Worm (Caenorhabditis elegans) whole organism, midembryonic: Measurements from ENCODE around the gene C08G9.2.

Experiments
- T22C8.4 ChIP-seq: fragments of 200-800 bp; sonication (Bioruptor generic); IDR thresholded peaks from 2 replicates; pipeline ENCODE4 v1.3.6; 2022; ENCODE audit warnings: missing genetic modification characterization, missing compliant biosample characterization
- cog-1 ChIP-seq: sonication (generic microtip); optimal IDR thresholded peaks from 2 replicates; lab custom pipeline; 2016; ENCODE audit warnings: missing genetic modification characterization, missing compliant biosample characterization
- flt-1 ChIP-seq: fragments of 200-800 bp; sonication (Bioruptor generic); IDR thresholded peaks from 2 replicates; pipeline ENCODE4 v1.3.6; 2022; ENCODE audit warnings: missing genetic modification characterization, missing compliant biosample characterization
- klf-2 ChIP-seq: fragments of 200-800 bp; sonication (Bioruptor generic); conservative IDR thresholded peaks from 2 replicates; pipeline ENCODE4 v1.3.6; 2022; ENCODE audit warnings: missing genetic modification reagents, missing genetic modification characterization, missing compliant biosample characterization
- med-1 ChIP-seq: sonication (generic microtip); optimal IDR thresholded peaks from 2 replicates; lab custom pipeline; 2017; ENCODE audit warnings: missing genetic modification characterization, mild to moderate bottlenecking, missing compliant biosample characterization, antibody characterized with exemption, missing genetic modification reagents; ENCODE audit not compliant: insufficient read depth
- ref-1 ChIP-seq: fragments of 200-800 bp; sonication (Bioruptor generic); conservative IDR thresholded peaks from 2 replicates; pipeline ENCODE4 v1.3.6; 2022; ENCODE audit warnings: missing genetic modification reagents, missing genetic modification characterization, missing compliant biosample characterization
- tab-1 ChIP-seq: fragments of 200-800 bp; sonication (Bioruptor generic); IDR thresholded peaks from 2 replicates; pipeline ENCODE4 v1.3.6; 2022; ENCODE audit warnings: missing genetic modification characterization, missing compliant biosample characterization
- ztf-23 ChIP-seq: fragments of 200-800 bp; sonication (Bioruptor generic); IDR thresholded peaks from 2 replicates; pipeline ENCODE4 v1.3.6; 2022; ENCODE audit warnings: missing genetic modification reagents, missing genetic modification characterization, missing compliant biosample characterization
- ztf-29 ChIP-seq: fragments of 200-800 bp; sonication (Bioruptor generic); IDR thresholded peaks from 2 replicates; pipeline ENCODE4 v1.3.6; 2022; ENCODE audit warnings: missing genetic modification reagents, missing genetic modification characterization, missing compliant biosample characterization

The C08G9.2 gene

DNA sequence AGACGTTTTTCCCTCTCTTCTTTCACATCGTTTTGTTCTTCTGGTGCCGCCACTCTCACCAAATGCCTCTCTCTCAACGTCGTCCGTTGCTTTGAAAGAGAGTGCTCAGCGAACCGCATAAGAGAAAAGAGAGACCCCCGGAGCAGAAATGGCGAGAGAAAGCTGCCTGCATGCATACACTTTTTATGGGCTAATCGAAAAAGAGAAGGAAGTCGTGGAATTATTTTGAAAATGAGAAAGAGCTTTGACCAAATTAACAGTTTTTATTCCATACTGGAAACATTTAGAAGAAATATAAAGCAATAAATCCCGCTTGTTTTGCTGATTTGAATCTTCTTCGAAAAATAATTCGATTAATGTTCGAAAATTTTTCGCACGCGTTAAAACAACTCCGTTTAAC, 52.3 kb downstream of the C08G9.2 start:
- TF ChIP-seq flt-1 (GFP tag; lab: Robert Waterston, UW) (no peak), klf-2 (no peak), cog-1 (no peak), tab-1 (GFP tag; lab: Robert Waterston, UW) (no peak), T22C8.4 (no peak), ref-1 (no peak), ztf-29 (no peak), med-1 (GFP tag; lab: Kevin White, UChicago) (no peak), ztf-23 (no peak)

DNA sequence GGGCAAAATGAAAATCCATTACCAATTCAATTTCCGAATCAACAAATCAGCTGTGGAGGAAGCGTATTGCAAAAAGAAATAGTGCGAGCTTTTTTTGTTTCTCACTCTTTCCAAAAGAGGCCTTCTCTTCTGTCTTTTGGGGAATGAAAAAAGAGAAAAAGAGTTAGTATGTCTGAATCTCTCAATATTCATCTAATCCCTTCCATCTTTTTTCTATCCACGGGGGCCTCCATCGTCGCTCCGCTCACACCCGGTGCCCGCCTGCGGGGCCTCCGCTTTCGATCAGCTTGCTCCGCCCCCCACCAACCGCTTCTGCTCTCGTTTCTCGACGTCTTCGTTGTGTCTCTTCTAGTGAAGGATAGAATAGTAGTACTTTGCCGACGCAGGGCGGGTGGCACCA, 53.5 kb downstream of the C08G9.2 start:
- TF ChIP-seq tab-1 (GFP tag; lab: Robert Waterston, UW), result no peak
- no peak for TF ChIP-seq T22C8.4
- TF ChIP-seq flt-1 (GFP tag; lab: Robert Waterston, UW), result no peak
- TF ChIP-seq klf-2, result no peak
